Worm (Caenorhabditis elegans) whole organism, mixed stage, embryonic: Measurements from ENCODE around the gene C48D1.9.

Experiments used
- ceh-43 ChIP-seq: fragments of 200-800 bp; sonication (Bioruptor generic); optimal IDR thresholded peaks from 2 replicates; lab custom pipeline; 2018; ENCODE audit warnings: mild to moderate bottlenecking, missing genetic modification characterization, moderate library complexity, missing compliant biosample characterization
- nhr-12 ChIP-seq: fragments of 150-350 bp; optimal IDR thresholded peaks from 2 replicates; lab custom pipeline; 2014; ENCODE audit warnings: missing biosample characterization, missing genetic modification characterization
- pha-4 ChIP-seq: fragments of 150-350 bp; optimal IDR thresholded peaks from 2 replicates; lab custom pipeline; 2018; ENCODE audit warnings: missing biosample characterization, missing genetic modification reagents, missing genetic modification characterization
- snpc-4 ChIP-seq: fragments of 150-350 bp; optimal IDR thresholded peaks from 2 replicates; lab custom pipeline; 2014; ENCODE audit warnings: missing biosample characterization, missing genetic modification characterization

ce11 chrIV:13253841-13254240 lies 44.4 kb upstream of the C48D1.9 start, which contains the start of gene ttr-45:
- no peak for TF ChIP-seq pha-4 (tag; lab: Kevin White, UChicago)
- no peak for TF ChIP-seq nhr-12 (tag; lab: Kevin White, UChicago)
- no peak for TF ChIP-seq snpc-4 (tag; lab: Kevin White, UChicago)
- TF ChIP-seq ceh-43 (GFP tag; lab: Kevin White, UChicago) = no peak
